Fruit fly (Drosophila melanogaster) whole organism, embryonic: ENCODE measurements around the gene Jon65Aiii.
A peak's percentile ranks its signal among the peaks of the same experiment; 100 is the strongest.

Source experiments
- CG10431 ChIP-seq: fragments of 200-800 bp; sonication (Bioruptor generic); optimal IDR thresholded peaks from 3 replicates; lab custom pipeline; 2018; ENCODE audit warnings: missing biosample characterization, mild to moderate bottlenecking, missing genetic modification characterization
- CG11085 ChIP-seq: fragments of 200-800 bp; sonication (Bioruptor generic); IDR thresholded peaks from 2 replicates; pipeline ENCODE4 v1.3.6; 2022; ENCODE audit warnings: missing biosample characterization, missing genetic modification characterization
- CG11723 ChIP-seq: fragments of 200-800 bp; sonication (Bioruptor generic); optimal IDR thresholded peaks from 2 replicates; lab custom pipeline; 2017; ENCODE audit warnings: missing biosample characterization, mild to moderate bottlenecking, missing genetic modification characterization
- CG12659 ChIP-seq: fragments of 200-800 bp; sonication (Bioruptor generic); optimal IDR thresholded peaks from 3 replicates; lab custom pipeline; 2017; ENCODE audit warnings: mild to moderate bottlenecking, missing biosample characterization, missing genetic modification reagents, missing genetic modification characterization
- CG13424 ChIP-seq: fragments of 200-800 bp; sonication (Bioruptor generic); optimal IDR thresholded peaks from 2 replicates; lab custom pipeline; 2019; ENCODE audit warnings: missing biosample characterization, mild to moderate bottlenecking, missing genetic modification characterization, moderate library complexity
- CG13624 ChIP-seq: fragments of 200-800 bp; sonication (Bioruptor generic); optimal IDR thresholded peaks from 2 replicates; lab custom pipeline; 2016; ENCODE audit warnings: missing biosample characterization, missing genetic modification characterization
- CG14667 ChIP-seq: fragments of 200-800 bp; sonication (Bioruptor generic); IDR thresholded peaks from 2 replicates; pipeline ENCODE4 v1.3.6; 2022; ENCODE audit warnings: missing biosample characterization, missing genetic modification characterization
- CG1602 ChIP-seq: fragments of 200-800 bp; sonication (Bioruptor generic); optimal IDR thresholded peaks from 3 replicates; lab custom pipeline; 2016; ENCODE audit warnings: missing biosample characterization, missing genetic modification characterization
- CG17359 ChIP-seq: fragments of 200-800 bp; sonication (Bioruptor generic); optimal IDR thresholded peaks from 3 replicates; lab custom pipeline; 2018; ENCODE audit warnings: missing biosample characterization, mild to moderate bottlenecking, missing genetic modification characterization, moderate library complexity
- CG17612 ChIP-seq: fragments of 200-800 bp; sonication (Bioruptor generic); IDR thresholded peaks from 2 replicates; pipeline ENCODE4 v1.3.6; 2022; ENCODE audit warnings: missing biosample characterization, missing genetic modification characterization
- CG17829 ChIP-seq: fragments of 200-800 bp; optimal IDR thresholded peaks from 2 replicates; lab custom pipeline; 2019; ENCODE audit warnings: missing biosample characterization, mild to moderate bottlenecking, missing genetic modification characterization, moderate library complexity
- CG18764 ChIP-seq: fragments of 200-800 bp; sonication (Bioruptor generic); optimal IDR thresholded peaks from 3 replicates; lab custom pipeline; 2016; ENCODE audit warnings: missing biosample characterization, missing genetic modification characterization
- CG31365 ChIP-seq: fragments of 200-800 bp; sonication (Bioruptor generic); optimal IDR thresholded peaks from 2 replicates; lab custom pipeline; 2018; ENCODE audit warnings: missing biosample characterization, mild to moderate bottlenecking, missing genetic modification characterization
- CG4404 ChIP-seq: fragments of 200-800 bp; sonication (Bioruptor generic); IDR thresholded peaks from 2 replicates; pipeline ENCODE4 v1.3.6; 2022; ENCODE audit warnings: missing biosample characterization, missing genetic modification characterization
- CG4707 ChIP-seq: fragments of 200-800 bp; sonication (Bioruptor generic); optimal IDR thresholded peaks from 2 replicates; lab custom pipeline; 2018; ENCODE audit warnings: missing biosample characterization, mild to moderate bottlenecking, missing genetic modification characterization, moderate library complexity
- CG6175 ChIP-seq: fragments of 200-800 bp; sonication (Bioruptor generic); IDR thresholded peaks from 3 replicates; pipeline ENCODE4 v1.3.6; 2022; ENCODE audit warnings: missing biosample characterization, missing genetic modification characterization
- CG6854 ChIP-seq: fragments of 200-800 bp; sonication (Bioruptor generic); optimal IDR thresholded peaks from 3 replicates; lab custom pipeline; 2017; ENCODE audit warnings: missing biosample characterization, mild to moderate bottlenecking, missing genetic modification characterization
- CG7556 ChIP-seq: fragments of 200-800 bp; sonication (Bioruptor generic); optimal IDR thresholded peaks from 2 replicates; lab custom pipeline; 2017; ENCODE audit warnings: missing biosample characterization, mild to moderate bottlenecking, missing genetic modification characterization
- CG7786 ChIP-seq: fragments of 200-800 bp; sonication (Bioruptor generic); optimal IDR thresholded peaks from 2 replicates; lab custom pipeline; 2016; ENCODE audit warnings: missing biosample characterization, missing genetic modification characterization
- CG9797 ChIP-seq: fragments of 200-800 bp; sonication (Bioruptor generic); optimal IDR thresholded peaks from 3 replicates; lab custom pipeline; 2018; ENCODE audit warnings: missing biosample characterization, mild to moderate bottlenecking, missing genetic modification characterization
- D ChIP-seq, 2 experiments: fragments of 200-800 bp in 1 of 2; fragments of >200 bp in 1 of 2; sonication (Bioruptor generic) in 1 of 2; optimal IDR thresholded peaks; 2 replicates in 1 of 2; 3 replicates in 1 of 2; lab custom pipeline; 2017; ENCODE audit warnings: mild to moderate bottlenecking in 1 of 2, missing biosample characterization in 1 of 2, missing genetic modification characterization in 1 of 2, missing genetic modification reagents in 1 of 2
- Dad ChIP-seq: fragments of 200-800 bp; sonication (Bioruptor generic); optimal IDR thresholded peaks from 3 replicates; lab custom pipeline; 2016; ENCODE audit warnings: missing biosample characterization, missing genetic modification characterization
- Dfd ChIP-seq, 2 experiments: fragments of >200 bp; optimal IDR thresholded peaks; 2 replicates each; lab custom pipeline; 2017; ENCODE audit warnings: missing biosample characterization in 2 of 2, missing genetic modification characterization in 2 of 2
- ERR ChIP-seq: fragments of 200-800 bp; sonication (Bioruptor generic); optimal IDR thresholded peaks from 2 replicates; lab custom pipeline; 2016; ENCODE audit warnings: missing biosample characterization, missing genetic modification characterization
- Ets97D ChIP-seq: fragments of 200-800 bp; sonication (Bioruptor generic); optimal IDR thresholded peaks from 3 replicates; lab custom pipeline; 2016; ENCODE audit warnings: missing biosample characterization, missing genetic modification characterization
- H15 ChIP-seq: fragments of 200-800 bp; sonication (Bioruptor generic); IDR thresholded peaks from 3 replicates; pipeline ENCODE4 v1.3.6; 2022; ENCODE audit warnings: missing biosample characterization, missing genetic modification characterization
- HLH3B ChIP-seq: fragments of 200-800 bp; sonication (Bioruptor generic); IDR thresholded peaks from 2 replicates; pipeline ENCODE4 v1.3.6; 2022; ENCODE audit warnings: missing biosample characterization, missing genetic modification characterization
- HLH4C ChIP-seq: fragments of 200-800 bp; sonication (Bioruptor generic); IDR thresholded peaks from 3 replicates; pipeline ENCODE4 v1.3.6; 2022; ENCODE audit warnings: missing biosample characterization, missing genetic modification characterization; ENCODE audit not compliant: partially characterized antibody
- HLHmδ ChIP-seq: fragments of 200-800 bp; sonication (Bioruptor generic); optimal IDR thresholded peaks from 2 replicates; lab custom pipeline; 2018; ENCODE audit warnings: missing biosample characterization, mild to moderate bottlenecking, missing genetic modification characterization, moderate library complexity
- MBD-R2 ChIP-seq: fragments of 200-800 bp; sonication (Bioruptor generic); IDR thresholded peaks from 2 replicates; pipeline ENCODE4 v1.3.6; 2022; ENCODE audit warnings: missing biosample characterization, missing genetic modification characterization
- MESR4 ChIP-seq: fragments of 200-800 bp; sonication (Bioruptor generic); optimal IDR thresholded peaks from 2 replicates; lab custom pipeline; 2018; ENCODE audit warnings: missing biosample characterization, mild to moderate bottlenecking, missing genetic modification characterization, moderate library complexity
- Max ChIP-seq: fragments of 200-800 bp; sonication (Bioruptor generic); optimal IDR thresholded peaks from 2 replicates; lab custom pipeline; 2016; ENCODE audit warnings: missing biosample characterization, mild to moderate bottlenecking, missing genetic modification characterization
- Meics ChIP-seq: fragments of 200-800 bp; sonication (Bioruptor generic); optimal IDR thresholded peaks from 2 replicates; lab custom pipeline; 2017; ENCODE audit warnings: missing biosample characterization, mild to moderate bottlenecking, missing genetic modification characterization
- Nf-YA ChIP-seq: fragments of 200-800 bp; sonication (Bioruptor generic); IDR thresholded peaks from 2 replicates; pipeline ENCODE4 v1.3.6; 2022; ENCODE audit warnings: missing biosample characterization, missing genetic modification characterization
- Nf-YB ChIP-seq: fragments of 200-800 bp; sonication (Bioruptor generic); optimal IDR thresholded peaks from 3 replicates; lab custom pipeline; 2019; ENCODE audit warnings: missing biosample characterization, mild to moderate bottlenecking, missing genetic modification characterization, moderate library complexity
- Rfx ChIP-seq: fragments of 200-800 bp; sonication (Bioruptor generic); IDR thresholded peaks from 2 replicates; pipeline ENCODE4 v1.3.6; 2022; ENCODE audit warnings: missing biosample characterization, missing genetic modification characterization
- ab ChIP-seq: fragments of 200-800 bp; sonication (Bioruptor generic); optimal IDR thresholded peaks from 2 replicates; lab custom pipeline; 2016; ENCODE audit warnings: missing biosample characterization, missing genetic modification characterization
- abd-A ChIP-seq: fragments of 200-800 bp; sonication (Bioruptor generic); optimal IDR thresholded peaks from 3 replicates; lab custom pipeline; 2019; ENCODE audit warnings: missing biosample characterization, mild to moderate bottlenecking, missing genetic modification characterization, moderate library complexity
- al ChIP-seq: fragments of 200-800 bp; sonication (Bioruptor generic); IDR thresholded peaks from 2 replicates; pipeline ENCODE4 v1.3.6; 2022; ENCODE audit warnings: missing biosample characterization, missing genetic modification characterization
- cato ChIP-seq: fragments of 200-800 bp; sonication (Bioruptor generic); optimal IDR thresholded peaks from 2 replicates; lab custom pipeline; 2016; ENCODE audit warnings: missing biosample characterization, missing genetic modification characterization, borderline replicate concordance
- corto ChIP-seq: fragments of 200-800 bp; sonication (Bioruptor generic); optimal IDR thresholded peaks from 2 replicates; lab custom pipeline; 2016; ENCODE audit warnings: missing biosample characterization, mild to moderate bottlenecking, missing genetic modification characterization, moderate library complexity
- hb ChIP-seq: fragments of 200-800 bp; sonication (Bioruptor generic); IDR thresholded peaks from 3 replicates; pipeline ENCODE4 v1.3.6; 2022; ENCODE audit warnings: missing biosample characterization, missing genetic modification characterization; ENCODE audit not compliant: partially characterized antibody
- pho ChIP-seq: fragments of 200-800 bp; sonication (Bioruptor generic); optimal IDR thresholded peaks from 2 replicates; lab custom pipeline; 2016; ENCODE audit warnings: missing biosample characterization, missing genetic modification characterization
- pum ChIP-seq: fragments of 200-800 bp; sonication (Bioruptor generic); optimal IDR thresholded peaks from 2 replicates; lab custom pipeline; 2016; ENCODE audit warnings: missing biosample characterization, missing genetic modification characterization
- ro ChIP-seq: fragments of 200-800 bp; sonication (Bioruptor generic); IDR thresholded peaks from 2 replicates; pipeline ENCODE4 v1.3.6; 2022; ENCODE audit warnings: missing biosample characterization, missing genetic modification characterization
- row ChIP-seq: fragments of 200-800 bp; sonication (Bioruptor generic); IDR thresholded peaks from 3 replicates; pipeline ENCODE4 v1.3.6; 2022; ENCODE audit warnings: missing biosample characterization, missing genetic modification characterization
- run ChIP-seq: fragments of 200-800 bp; sonication (Bioruptor generic); optimal IDR thresholded peaks from 3 replicates; lab custom pipeline; 2018; ENCODE audit warnings: missing biosample characterization, mild to moderate bottlenecking, missing genetic modification characterization
- shn ChIP-seq: fragments of 200-800 bp; sonication (Bioruptor generic); optimal IDR thresholded peaks from 3 replicates; lab custom pipeline; 2016; ENCODE audit warnings: missing biosample characterization, missing genetic modification characterization
- stwl ChIP-seq: fragments of 200-800 bp; sonication (Bioruptor generic); optimal IDR thresholded peaks from 3 replicates; lab custom pipeline; 2018; ENCODE audit warnings: missing biosample characterization, mild to moderate bottlenecking, missing genetic modification characterization, moderate library complexity
- sug ChIP-seq: fragments of 200-800 bp; optimal IDR thresholded peaks from 2 replicates; lab custom pipeline; 2019; ENCODE audit warnings: missing biosample characterization, mild to moderate bottlenecking, missing genetic modification characterization, moderate library complexity
- vnd ChIP-seq: fragments of 200-800 bp; sonication (Bioruptor generic); IDR thresholded peaks from 3 replicates; pipeline ENCODE4 v1.3.6; 2022; ENCODE audit warnings: missing biosample characterization, missing genetic modification characterization; ENCODE audit not compliant: partially characterized antibody

The Jon65Aiii gene

dm6 chr3L:6082561-6082960 is 32.0 kb downstream of the Jon65Aiii start, which contains the start of gene CG13293 (continued):
- TF ChIP-seq Rfx (GFP tag; lab: Robert Waterston, UW) (0 out of 2 replicates have a peak, but pooled peaks have one; percentile 11), Dfd (GFP tag; optimal IDR thresholded peaks at IDR 0.05; lab: Kevin White, UChicago) (no peak), CG7556 (GFP tag; lab: Kevin White, UChicago) (no peak), MBD-R2 (GFP tag; lab: Robert Waterston, UW) (peak; percentile 22; the same call in 1 of the 2 replicates), CG18764 (GFP tag; lab: Kevin White, UChicago) (no peak), CG13424 (no peak), abd-A (tag; lab: Kevin White, UChicago) (peak; percentile 61), MESR4 (peak; percentile 30), sug (tag; lab: Kevin White, UChicago) (no peak), Meics (GFP tag; lab: Kevin White, UChicago) (no peak), CG17829 (tag; lab: Kevin White, UChicago) (peak; percentile 5), CG11085 (GFP tag; lab: Robert Waterston, UW) (no peak), al (no peak), HLHmδ (peak; percentile 25), CG6854 (GFP tag; lab: Kevin White, UChicago) (no peak), cato (GFP tag; lab: Kevin White, UChicago) (no peak), shn (GFP tag; lab: Kevin White, UChicago) (no peak), row (GFP tag; lab: Robert Waterston, UW) (peak; percentile 61; the same call in 2 of the 3 replicates), D (optimal IDR thresholded peaks at IDR 0.05; lab: Kevin White, UChicago) (no peak), D (GFP tag; optimal IDR thresholded peaks at IDR 0.05; lab: Kevin White, UChicago) (no peak), CG13624 (GFP tag; lab: Kevin White, UChicago) (no peak), CG9797 (GFP tag; lab: Kevin White, UChicago) (peak; percentile 2), hb (GFP tag; lab: Robert Waterston, UW) (no peak), ab (GFP tag; lab: Kevin White, UChicago) (no peak), CG4707 (no peak), Dad (GFP tag; lab: Kevin White, UChicago) (no peak), HLH4C (GFP tag; lab: Robert Waterston, UW) (no peak), H15 (GFP tag; lab: Robert Waterston, UW) (0 out of 3 replicates have a peak, but pooled peaks have one; percentile 21), CG17359 (no peak), stwl (peak; percentile 28), CG14667 (GFP tag; lab: Robert Waterston, UW) (no peak), HLH3B (GFP tag; lab: Robert Waterston, UW) (no peak), CG1602 (no peak), pho (GFP tag; lab: Kevin White, UChicago) (no peak), CG10431 (GFP tag; lab: Kevin White, UChicago) (peak; percentile 29), CG4404 (GFP tag; lab: Robert Waterston, UW) (no peak), CG11723 (GFP tag; lab: Kevin White, UChicago) (no peak), CG12659 (GFP tag; lab: Kevin White, UChicago) (peak; percentile 20), CG17612 (GFP tag; lab: Robert Waterston, UW) (no peak), CG31365 (tag; lab: Kevin White, UChicago) (no peak), CG6175 (no peak), pum (GFP tag; lab: Kevin White, UChicago) (no peak), corto (no peak), ro (no peak), Nf-YB (GFP tag; lab: Kevin White, UChicago) (no peak), CG7786 (GFP tag; lab: Kevin White, UChicago) (no peak), Max (GFP tag; lab: Kevin White, UChicago) (no peak), Nf-YA (GFP tag; lab: Robert Waterston, UW) (no peak), vnd (GFP tag; lab: Robert Waterston, UW) (no peak), ERR (no peak), run (tag; lab: Kevin White, UChicago) (no peak), Ets97D (GFP tag; lab: Kevin White, UChicago) (peak; percentile 2)
